2 fruit fly cellular contexts compared by ENCODE assay signal in the genomic region with DNA sequence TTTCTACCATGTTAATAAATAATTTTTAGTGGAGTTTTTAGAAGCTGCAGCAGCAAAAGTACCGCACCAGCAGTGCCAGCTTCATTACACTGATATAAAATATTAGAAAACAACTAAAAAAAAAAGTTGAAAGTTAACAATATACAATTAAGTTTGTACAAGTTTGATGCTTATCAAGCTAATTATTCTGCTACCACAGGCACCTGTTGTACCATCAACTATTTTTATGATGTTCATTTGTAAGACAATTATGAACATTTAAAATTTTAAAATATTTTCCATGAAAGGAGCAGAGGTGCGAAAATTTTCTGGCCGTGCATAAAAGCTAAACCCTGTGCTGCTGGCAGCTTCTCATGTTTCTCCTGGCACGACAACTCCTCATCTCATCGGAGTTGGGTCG.
TF ChIP-seq lines count a peak whose summit lies in the region.

No protein-coding gene starts in this region.

TF ChIP-seq in whole organism, prepupa, 60 proteins besides CTCF, POLR2A, EP300 and RAD21 (continued from another document):
- TF ChIP-seq dac (GFP tag; optimal IDR thresholded peaks at IDR 0.05; lab: Kevin White, UChicago) (peak; percentile 70), CG15336 (GFP tag; IDR thresholded peaks at IDR 0.05; lab: Robert Waterston, UW) (peak; percentile 85), acj6 (GFP tag; optimal IDR thresholded peaks at IDR 0.05; lab: Kevin White, UChicago) (peak; percentile 77), CG11294 (GFP tag; IDR thresholded peaks at IDR 0.05; lab: Robert Waterston, UW) (no peak), Hr39 (GFP tag; optimal IDR thresholded peaks at IDR 0.05; lab: Kevin White, UChicago) (peak; percentile 87), salr (GFP tag; optimal IDR thresholded peaks at IDR 0.05; lab: Kevin White, UChicago) (peak in 1 of 2 experiments; percentile 74), CG31627 (GFP tag; optimal IDR thresholded peaks at IDR 0.05; lab: Kevin White, UChicago) (peak; percentile 88), CG4318 (GFP tag; optimal IDR thresholded peaks at IDR 0.05; lab: Kevin White, UChicago) (peak; percentile 77), vri (GFP tag; optimal IDR thresholded peaks at IDR 0.05; lab: Kevin White, UChicago) (peak; percentile 88), CG3032 (tag; optimal IDR thresholded peaks at IDR 0.05; lab: Kevin White, UChicago) (peak; percentile 57), CG1621 (tag; optimal IDR thresholded peaks at IDR 0.05; lab: Kevin White, UChicago) (no peak), fd85E (GFP tag; optimal IDR thresholded peaks at IDR 0.05; lab: Kevin White, UChicago) (peak; percentile 56), Met (GFP tag; optimal IDR thresholded peaks at IDR 0.05; lab: Kevin White, UChicago) (peak; percentile 93), CG6163 (GFP tag; IDR thresholded peaks at IDR 0.05; lab: Robert Waterston, UW) (peak; percentile 76; the same call in 2 of the 3 replicates), Sox15 (GFP tag; optimal IDR thresholded peaks at IDR 0.05; lab: Kevin White, UChicago) (peak; percentile 36), CG3919 (GFP tag; optimal IDR thresholded peaks at IDR 0.05; lab: Kevin White, UChicago) (peak; percentile 83), CG8319 (GFP tag; optimal IDR thresholded peaks at IDR 0.05; lab: Kevin White, UChicago) (peak; percentile 38), Eip75B (GFP tag; optimal IDR thresholded peaks at IDR 0.05; lab: Kevin White, UChicago) (peak; percentile 80), CG34406 (GFP tag; optimal IDR thresholded peaks at IDR 0.05; lab: Kevin White, UChicago) (peak; percentile 66), Ets96B (tag; optimal IDR thresholded peaks at IDR 0.05; lab: Kevin White, UChicago) (peak; percentile 61), CG16779 (tag; optimal IDR thresholded peaks at IDR 0.05; lab: Kevin White, UChicago) (peak; percentile 44), CG7368 (GFP tag; optimal IDR thresholded peaks at IDR 0.05; lab: Kevin White, UChicago) (peak; percentile 33), Hr38 (GFP tag; optimal IDR thresholded peaks at IDR 0.05; lab: Kevin White, UChicago) (no peak), Smox (GFP tag; optimal IDR thresholded peaks at IDR 0.05; lab: Kevin White, UChicago) (peak; percentile 89), CG8119 (GFP tag; IDR thresholded peaks at IDR 0.05; lab: Robert Waterston, UW) (peak; percentile 82), CG10669 (GFP tag; optimal IDR thresholded peaks at IDR 0.05; lab: Kevin White, UChicago) (peak; percentile 64), pdm3 (GFP tag; optimal IDR thresholded peaks at IDR 0.05; lab: Kevin White, UChicago) (peak; percentile 80), lz (GFP tag; optimal IDR thresholded peaks at IDR 0.05; lab: Kevin White, UChicago) (peak; percentile 89), CG6792 (GFP tag; optimal IDR thresholded peaks at IDR 0.05; lab: Kevin White, UChicago) (peak; percentile 70), Eip78C (GFP tag; lab: Kevin White, UChicago) (peak; percentile 95), Sox14 (GFP tag; optimal IDR thresholded peaks at IDR 0.05; lab: Kevin White, UChicago) (peak; percentile 87), CG11762 (GFP tag; optimal IDR thresholded peaks at IDR 0.05; lab: Kevin White, UChicago; ENCODE audit: insufficient read depth) (peak; percentile 52), Ets21C (GFP tag; optimal IDR thresholded peaks at IDR 0.05; lab: Kevin White, UChicago) (peak; percentile 81), CG9139 (GFP tag; optimal IDR thresholded peaks at IDR 0.05; lab: Kevin White, UChicago) (no peak), topi (GFP tag; optimal IDR thresholded peaks at IDR 0.05; lab: Kevin White, UChicago) (peak; percentile 92)

TF ChIP-seq in whole organism, wandering third instar larva, 38 proteins besides CTCF, POLR2A, EP300 and RAD21 (continued from another document):
- no peak for TF ChIP-seq Hr83 (GFP tag; optimal IDR thresholded peaks at IDR 0.05; lab: Kevin White, UChicago; ENCODE audit: poor library complexity, severe bottlenecking)
- TF ChIP-seq Dif (GFP tag; optimal IDR thresholded peaks at IDR 0.05; lab: Kevin White, UChicago; ENCODE audit: partially characterized antibody) = no peak
- TF ChIP-seq HLH106 (tag; optimal IDR thresholded peaks at IDR 0.05; lab: Kevin White, UChicago) = peak; percentile 66
- TF ChIP-seq Myc (optimal IDR thresholded peaks at IDR 0.05; lab: Kevin White, UChicago) = no peak
